Fruit fly (Drosophila melanogaster): ENCODE results near the gene CG15167.

CG15167 gene

DNA sequence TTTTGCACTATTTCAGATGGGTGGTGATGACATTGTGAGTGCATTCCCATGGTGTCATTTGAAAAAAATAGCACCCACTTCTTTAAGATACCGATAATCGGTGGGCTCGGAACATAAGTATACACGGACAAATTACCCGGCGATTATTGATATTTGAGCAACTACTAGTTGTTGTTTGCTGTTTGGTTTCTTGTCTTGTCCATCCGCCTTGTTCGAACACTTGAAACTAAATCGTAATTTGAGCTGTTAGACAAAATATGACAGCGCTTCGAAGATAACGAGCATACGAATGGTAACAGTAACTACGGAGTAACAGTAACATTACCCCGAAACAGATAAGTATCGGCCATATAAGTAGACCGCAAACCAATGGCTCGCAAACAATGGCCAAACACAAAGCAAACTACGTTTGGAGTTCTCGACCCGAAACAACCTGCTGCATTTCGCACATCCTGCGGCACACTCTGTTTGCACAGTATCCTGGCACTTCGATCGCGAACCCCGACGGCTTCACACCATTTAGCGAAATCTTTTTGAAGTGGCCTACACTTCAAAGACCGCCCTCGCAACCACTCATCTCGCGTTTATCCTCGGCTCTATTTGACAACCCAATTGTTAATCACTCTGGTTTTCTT lies 40.9 kb downstream of the CG15167 start:
- TF ChIP-seq CG14655 (GFP tag; optimal IDR thresholded peaks at IDR 0.05) (no peak), fd96Ca (GFP tag; IDR thresholded peaks at IDR 0.05) (no peak), CG8159 (tag; optimal IDR thresholded peaks at IDR 0.05) (no peak)

DNA sequence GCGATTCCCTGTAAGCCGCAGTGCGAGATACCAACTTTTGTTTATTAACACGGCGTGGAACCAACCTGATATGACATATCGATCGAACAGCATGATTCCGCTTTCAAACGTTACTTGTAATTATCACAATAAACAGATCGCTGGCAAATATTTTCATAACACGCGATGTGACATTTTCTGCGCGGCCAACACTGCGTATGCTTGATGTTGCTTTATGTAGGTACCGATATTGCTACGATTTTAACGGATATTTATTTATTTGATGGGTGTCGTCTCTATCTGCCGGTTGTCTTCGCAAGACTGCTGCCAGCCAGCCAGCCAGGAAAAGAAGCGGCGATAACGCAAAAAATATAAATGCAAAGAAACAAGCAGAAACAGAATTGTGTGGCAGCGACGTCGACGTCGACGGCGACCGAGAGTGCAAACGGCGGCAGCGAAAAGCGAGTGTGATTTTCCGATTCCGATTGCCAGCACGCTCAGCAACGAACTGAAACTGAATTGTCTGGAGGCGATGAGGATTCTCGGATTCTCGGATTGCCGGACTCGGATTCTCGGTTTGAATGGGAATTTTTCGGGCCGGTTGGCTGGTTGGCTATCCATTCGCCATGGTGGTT lies 42.2 kb downstream of the CG15167 start:
- no peak for TF ChIP-seq CG13204 (GFP tag; optimal IDR thresholded peaks at IDR 0.05)
- no peak for TF ChIP-seq Pif1B (GFP tag; optimal IDR thresholded peaks at IDR 0.05)
- no peak for TF ChIP-seq rn (GFP tag; IDR thresholded peaks at IDR 0.05)
- no peak for TF ChIP-seq CG8159 (tag; optimal IDR thresholded peaks at IDR 0.05)
- no peak for TF ChIP-seq fd96Ca (GFP tag; IDR thresholded peaks at IDR 0.05)
- TF ChIP-seq CG10348 (GFP tag; IDR thresholded peaks at IDR 0.05), result no peak
- TF ChIP-seq CG4496 (GFP tag; IDR thresholded peaks at IDR 0.05), result no peak
- TF ChIP-seq CG15710 (tag; optimal IDR thresholded peaks at IDR 0.05), result no peak
- no peak for TF ChIP-seq CG34367 (tag; optimal IDR thresholded peaks at IDR 0.05)
- no peak for TF ChIP-seq CG9948 (tag; optimal IDR thresholded peaks at IDR 0.05)
- no peak for TF ChIP-seq D1 (tag; optimal IDR thresholded peaks at IDR 0.05)
- TF ChIP-seq CG17806 (tag; optimal IDR thresholded peaks at IDR 0.05), result no peak
- no peak for TF ChIP-seq CG14655 (GFP tag; optimal IDR thresholded peaks at IDR 0.05)
- no peak for TF ChIP-seq gl (tag; optimal IDR thresholded peaks at IDR 0.05)
- no peak for TF ChIP-seq EcR (GFP tag; optimal IDR thresholded peaks at IDR 0.05)
- TF ChIP-seq CG8301 (tag; optimal IDR thresholded peaks at IDR 0.05), result no peak
- TF ChIP-seq CG12605 (GFP tag; IDR thresholded peaks at IDR 0.05), result no peak

DNA sequence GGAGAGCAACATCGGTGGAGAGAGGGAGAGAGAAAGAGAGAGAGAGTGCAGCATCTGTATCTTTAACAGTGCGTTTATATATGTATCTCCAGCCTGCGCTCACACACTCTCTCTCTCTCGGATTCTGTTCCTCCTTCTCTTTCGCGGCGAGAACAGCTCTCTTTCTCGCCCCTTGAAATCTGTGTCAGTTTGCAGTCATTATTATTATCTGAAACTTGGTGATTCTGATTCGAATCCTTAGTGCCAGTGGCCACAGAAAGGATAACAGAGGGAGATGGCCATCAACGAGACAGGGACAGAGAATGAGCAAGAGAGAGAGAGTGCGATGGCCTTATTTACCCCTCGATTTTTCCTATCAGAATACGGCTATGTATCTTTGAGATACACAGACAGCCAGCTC lies 42.8 kb downstream of the CG15167 start:
- TF ChIP-seq EcR (GFP tag; optimal IDR thresholded peaks at IDR 0.05) (no peak), CG10348 (GFP tag; IDR thresholded peaks at IDR 0.05) (no peak), CG8159 (tag; optimal IDR thresholded peaks at IDR 0.05) (no peak), CG13204 (GFP tag; optimal IDR thresholded peaks at IDR 0.05) (no peak), CG12605 (GFP tag; IDR thresholded peaks at IDR 0.05) (no peak), CG17806 (tag; optimal IDR thresholded peaks at IDR 0.05) (no peak), CG4496 (GFP tag; IDR thresholded peaks at IDR 0.05) (no peak), CG34367 (tag; optimal IDR thresholded peaks at IDR 0.05) (no peak), gl (tag; optimal IDR thresholded peaks at IDR 0.05) (no peak), CG8301 (tag; optimal IDR thresholded peaks at IDR 0.05) (no peak), fd96Ca (GFP tag; IDR thresholded peaks at IDR 0.05) (no peak)

- TF ChIP-seq CG12605 (GFP tag; IDR thresholded peaks at IDR 0.05), result no peak
- no peak for TF ChIP-seq fd96Ca (GFP tag; IDR thresholded peaks at IDR 0.05)
- no peak for TF ChIP-seq CG14655 (GFP tag; optimal IDR thresholded peaks at IDR 0.05)
- no peak for TF ChIP-seq Snoo (tag; optimal IDR thresholded peaks at IDR 0.05)
- no peak for TF ChIP-seq EcR (GFP tag; optimal IDR thresholded peaks at IDR 0.05)
- TF ChIP-seq Pif1B (GFP tag; optimal IDR thresholded peaks at IDR 0.05), result no peak
- TF ChIP-seq CG9948 (tag; optimal IDR thresholded peaks at IDR 0.05), result no peak
Observed at dm6 chr2L:18783357-18784040, 43.3 kb downstream of the CG15167 start.

DNA sequence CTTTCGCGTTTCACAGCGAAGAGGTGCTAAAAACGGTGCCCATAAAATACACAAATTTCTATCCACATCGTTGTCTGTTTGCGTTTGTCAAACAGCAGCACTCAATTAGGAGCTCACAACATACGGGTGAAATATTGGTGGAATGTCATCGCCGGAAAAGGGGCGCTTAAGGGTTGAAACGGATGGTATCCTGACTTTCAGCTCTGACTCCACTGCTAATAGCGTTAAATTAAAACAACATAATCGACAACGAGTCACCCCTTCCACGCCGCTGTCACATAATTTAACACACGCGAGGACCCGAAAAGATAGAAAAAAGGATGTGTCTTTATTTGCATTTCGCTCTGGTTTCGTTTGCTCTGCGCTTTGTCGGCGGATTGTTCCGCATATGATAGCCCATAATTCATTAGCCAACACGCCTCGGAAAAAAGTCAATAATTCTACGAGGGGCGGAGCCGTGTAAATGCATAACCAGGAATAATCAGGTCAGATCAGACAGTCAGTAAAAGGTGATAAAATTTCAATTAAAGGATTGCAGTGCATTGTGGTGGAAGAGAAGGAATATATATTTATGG lies 45.0 kb downstream of the CG15167 start:
- TF ChIP-seq CG10348 (GFP tag; IDR thresholded peaks at IDR 0.05) (no peak), CG32121 (GFP tag; IDR thresholded peaks at IDR 0.05) (no peak), rn (GFP tag; IDR thresholded peaks at IDR 0.05) (no peak), CG13204 (GFP tag; optimal IDR thresholded peaks at IDR 0.05) (no peak), fd96Ca (GFP tag; IDR thresholded peaks at IDR 0.05) (no peak), EcR (GFP tag; optimal IDR thresholded peaks at IDR 0.05) (no peak), CG8301 (tag; optimal IDR thresholded peaks at IDR 0.05) (no peak), Snoo (tag; optimal IDR thresholded peaks at IDR 0.05) (no peak), Pif1B (GFP tag; optimal IDR thresholded peaks at IDR 0.05) (no peak), gl (tag; optimal IDR thresholded peaks at IDR 0.05) (no peak), CG12605 (GFP tag; IDR thresholded peaks at IDR 0.05) (no peak), CG4496 (GFP tag; IDR thresholded peaks at IDR 0.05) (no peak), CG8159 (tag; optimal IDR thresholded peaks at IDR 0.05) (no peak), Ets98B (GFP tag; IDR thresholded peaks at IDR 0.05) (no peak)

DNA sequence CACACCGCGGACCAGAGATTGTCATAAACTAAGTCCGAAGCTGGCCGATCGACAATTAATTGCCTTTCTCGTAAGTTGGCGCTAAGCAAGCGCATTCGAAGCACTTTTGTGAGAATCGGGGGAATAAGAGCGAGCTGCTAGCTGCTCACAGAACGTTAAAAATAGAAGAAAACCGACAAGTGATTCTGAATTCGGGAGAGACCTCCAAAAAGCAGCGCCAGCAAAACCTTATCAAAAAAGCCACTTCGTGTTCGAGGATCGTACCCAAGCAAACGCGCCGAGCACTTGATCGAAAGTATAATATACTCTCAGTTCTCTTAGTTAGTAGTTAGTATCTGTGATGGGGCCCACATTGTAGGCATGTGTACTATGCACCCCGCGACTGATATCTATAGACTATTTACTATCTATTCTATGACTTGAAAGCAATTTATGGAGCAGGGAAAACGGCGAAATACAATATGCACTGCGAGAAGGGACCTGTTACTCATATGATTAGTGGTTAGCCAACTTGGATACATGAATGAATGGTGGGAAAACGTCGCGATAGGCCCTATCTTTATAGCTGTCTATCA lies 47.3 kb downstream of the CG15167 start:
- no peak for TF ChIP-seq D1 (tag; optimal IDR thresholded peaks at IDR 0.05)

DNA sequence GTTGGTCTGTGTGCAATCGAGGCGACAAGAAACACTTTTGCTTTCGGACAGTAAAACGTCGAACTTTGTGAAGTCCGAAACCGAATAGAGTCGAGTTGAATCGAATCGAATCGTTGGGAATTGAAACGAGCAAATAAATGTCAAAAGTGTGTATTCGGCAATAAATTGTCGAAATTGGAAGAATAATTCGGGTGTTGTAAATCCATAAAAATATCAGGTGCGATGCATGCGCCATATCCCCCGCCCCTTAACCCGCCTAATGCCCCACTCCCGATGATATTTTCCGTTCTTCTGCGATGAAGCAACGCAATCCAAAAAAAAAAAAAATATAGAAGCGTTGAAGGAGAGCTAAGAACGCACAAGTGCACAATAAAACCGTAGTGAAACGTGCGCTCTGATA lies 48.8 kb downstream of the CG15167 start:
- TF ChIP-seq Ets98B (GFP tag; IDR thresholded peaks at IDR 0.05), result no peak
- TF ChIP-seq Pif1B (GFP tag; optimal IDR thresholded peaks at IDR 0.05), result no peak
- no peak for TF ChIP-seq D1 (tag; optimal IDR thresholded peaks at IDR 0.05)
- TF ChIP-seq Pif1A (GFP tag; optimal IDR thresholded peaks at IDR 0.05), result no peak
- no peak for TF ChIP-seq CG14655 (GFP tag; optimal IDR thresholded peaks at IDR 0.05)
- no peak for TF ChIP-seq CG17806 (tag; optimal IDR thresholded peaks at IDR 0.05)
- TF ChIP-seq CG34367 (tag; optimal IDR thresholded peaks at IDR 0.05), result no peak
- no peak for TF ChIP-seq EcR (GFP tag; optimal IDR thresholded peaks at IDR 0.05)
- TF ChIP-seq CG9948 (tag; optimal IDR thresholded peaks at IDR 0.05), result no peak
- no peak for TF ChIP-seq CG4496 (GFP tag; IDR thresholded peaks at IDR 0.05)
- TF ChIP-seq CG15710 (tag; optimal IDR thresholded peaks at IDR 0.05), result no peak
- no peak for TF ChIP-seq fd96Ca (GFP tag; IDR thresholded peaks at IDR 0.05)
- TF ChIP-seq CG32121 (GFP tag; IDR thresholded peaks at IDR 0.05), result no peak
- TF ChIP-seq CG8301 (tag; optimal IDR thresholded peaks at IDR 0.05), result no peak
- no peak for TF ChIP-seq CG13204 (GFP tag; optimal IDR thresholded peaks at IDR 0.05)

Measured in whole organism, pupa.